Worm (Caenorhabditis elegans): ENCODE results near the gene ddx-35.

DNA sequence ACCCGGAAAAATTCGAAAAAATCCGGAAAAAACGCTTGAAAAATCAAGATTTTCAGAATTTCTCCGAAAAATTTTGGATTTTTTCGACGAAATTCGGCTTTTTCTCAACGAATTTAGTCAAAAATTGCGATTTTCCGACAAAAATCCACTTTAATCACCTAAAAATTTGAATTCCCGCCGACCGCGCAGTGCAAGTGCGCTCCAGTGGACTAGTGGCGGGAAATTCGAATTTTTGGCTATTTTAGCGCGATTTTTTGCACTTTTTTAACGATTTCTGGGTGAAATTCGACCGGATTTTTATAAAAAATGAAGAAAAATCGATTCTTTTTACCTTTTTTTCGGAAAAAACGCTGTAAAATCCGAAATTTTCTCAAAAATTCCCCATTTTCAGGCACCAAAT lies 19.8 kb downstream of the ddx-35 start:
- TF ChIP-seq ztf-11 (tag; optimal IDR thresholded peaks at IDR 0.05) (no peak), unc-62 (GFP tag; optimal IDR thresholded peaks at IDR 0.05) (no peak)

Measured in whole organism, L2 larva.